Worm (Caenorhabditis elegans) whole organism, midembryonic: ENCODE measurements around the gene ssp-32.

Source experiments
- cog-1 ChIP-seq: sonication (generic microtip); optimal IDR thresholded peaks from 2 replicates; lab custom pipeline; 2016; ENCODE audit warnings: missing genetic modification characterization, missing compliant biosample characterization
- ztf-23 ChIP-seq: fragments of 200-800 bp; sonication (Bioruptor generic); IDR thresholded peaks from 2 replicates; pipeline ENCODE4 v1.3.6; 2022; ENCODE audit warnings: missing genetic modification reagents, missing genetic modification characterization, missing compliant biosample characterization

- TF ChIP-seq ztf-23: no peak
- no peak for TF ChIP-seq cog-1 (tag; lab: Kevin White, UChicago)
Observed at ce11 chrIV:9872786-9873185, 22.4 kb upstream of the ssp-32 start.
